Worm (Caenorhabditis elegans) whole organism, L1 larva: ENCODE results near the gene scl-12.

Source experiments
- C04F5.9 ChIP-seq: sonication (generic microtip); optimal IDR thresholded peaks from 2 replicates; lab custom pipeline; 2016; ENCODE audit warnings: missing genetic modification characterization, missing compliant biosample characterization
- mab-9 ChIP-seq: fragments of 200-800 bp; sonication (Bioruptor generic); IDR thresholded peaks from 2 replicates; pipeline ENCODE4 v1.3.6; 2022; ENCODE audit warnings: missing genetic modification reagents, missing genetic modification characterization, missing compliant biosample characterization
- mdl-1 ChIP-seq, 2 experiments: fragments of 150-350 bp; optimal IDR thresholded peaks; 2 replicates each; lab custom pipeline; 2014 to 2017; ENCODE audit warnings: missing biosample characterization in 2 of 2, missing genetic modification characterization in 2 of 2, inconsistent platforms in 1 of 2
- nhr-90 ChIP-seq: sonication (generic microtip); optimal IDR thresholded peaks from 2 replicates; lab custom pipeline; 2016; ENCODE audit warnings: mild to moderate bottlenecking, missing genetic modification characterization, missing compliant biosample characterization; ENCODE audit not compliant: poor library complexity
- ztf-11 ChIP-seq, 2 experiments: sonication (generic microtip); optimal IDR thresholded peaks; 2 replicates each; lab custom pipeline; 2016 to 2017; ENCODE audit warnings: missing genetic modification characterization in 2 of 2, missing biosample characterization in 1 of 2, missing compliant biosample characterization in 1 of 2

ce11 chrV:3857778-3858177 is 45.4 kb downstream of the scl-12 start, which contains the start of gene nhr-188:
- TF ChIP-seq mab-9 (GFP tag; lab: Robert Waterston, UW) (no peak), mdl-1 (tag; optimal IDR thresholded peaks at IDR 0.05; lab: Kevin White, UChicago) (no peak), nhr-90 (no peak), C04F5.9 (tag; lab: Kevin White, UChicago) (no peak), ztf-11 (tag; optimal IDR thresholded peaks at IDR 0.05; lab: Kevin White, UChicago) (no peak)
